Worm (Caenorhabditis elegans) whole organism, L2 larva: ENCODE measurements around the gene sto-3.

Experiments used
- C34F6.9 ChIP-seq: fragments of 150-350 bp; optimal IDR thresholded peaks from 2 replicates; lab custom pipeline; 2014; ENCODE audit warnings: missing biosample characterization, missing genetic modification characterization
- F13H6.1 ChIP-seq: sonication (generic microtip); optimal IDR thresholded peaks from 2 replicates; lab custom pipeline; 2016; ENCODE audit warnings: missing genetic modification characterization, missing compliant biosample characterization
- R02D3.7 ChIP-seq: fragments of 150-350 bp; optimal IDR thresholded peaks from 2 replicates; lab custom pipeline; 2014; ENCODE audit warnings: missing biosample characterization, missing genetic modification characterization
- Y55F3AM.14 ChIP-seq: fragments of 200-800 bp; sonication (Bioruptor generic); optimal IDR thresholded peaks from 2 replicates; lab custom pipeline; 2018; ENCODE audit warnings: mild to moderate bottlenecking, missing genetic modification characterization, missing compliant biosample characterization
- alr-1 ChIP-seq: fragments of 150-350 bp; optimal IDR thresholded peaks from 2 replicates; lab custom pipeline; 2014; ENCODE audit warnings: missing biosample characterization, missing genetic modification characterization
- aly-2 ChIP-seq: fragments of 150-350 bp; optimal IDR thresholded peaks from 2 replicates; lab custom pipeline; 2014; ENCODE audit warnings: missing biosample characterization, missing genetic modification characterization
- ama-1 ChIP-seq: fragments of 150-350 bp; optimal IDR thresholded peaks from 2 replicates; lab custom pipeline; 2018; ENCODE audit warnings: inconsistent platforms
- blmp-1 ChIP-seq: sonication (generic microtip); optimal IDR thresholded peaks from 2 replicates; lab custom pipeline; 2017; ENCODE audit warnings: missing genetic modification characterization, mild to moderate bottlenecking, missing compliant biosample characterization, antibody characterized with exemption, moderate library complexity; ENCODE audit not compliant: insufficient read depth
- ceh-16 ChIP-seq: fragments of 150-350 bp; optimal IDR thresholded peaks from 2 replicates; lab custom pipeline; 2014; ENCODE audit warnings: missing biosample characterization, missing genetic modification characterization
- ceh-82 ChIP-seq: fragments of 150-350 bp; optimal IDR thresholded peaks from 2 replicates; lab custom pipeline; 2014; ENCODE audit warnings: missing biosample characterization, missing genetic modification characterization
- crh-2 ChIP-seq: sonication (generic microtip); optimal IDR thresholded peaks from 2 replicates; lab custom pipeline; 2017; ENCODE audit warnings: missing biosample characterization, missing genetic modification characterization
- dmd-4 ChIP-seq: sonication (generic microtip); optimal IDR thresholded peaks from 2 replicates; lab custom pipeline; 2017; ENCODE audit warnings: missing biosample characterization, missing genetic modification characterization
- egl-27 ChIP-seq: sonication (generic microtip); optimal IDR thresholded peaks from 3 replicates; lab custom pipeline; 2017; ENCODE audit warnings: missing biosample characterization, missing genetic modification reagents, missing genetic modification characterization
- elt-1 ChIP-seq: fragments of 150-350 bp; optimal IDR thresholded peaks from 2 replicates; lab custom pipeline; 2014; ENCODE audit warnings: missing biosample characterization, missing genetic modification characterization
- elt-3 ChIP-seq: sonication (generic microtip); optimal IDR thresholded peaks from 2 replicates; lab custom pipeline; 2017; ENCODE audit warnings: missing biosample characterization, missing genetic modification characterization
- fos-1 ChIP-seq: fragments of 150-350 bp; optimal IDR thresholded peaks from 2 replicates; lab custom pipeline; 2014; ENCODE audit warnings: missing biosample characterization, missing genetic modification characterization
- gmeb-1 ChIP-seq: fragments of 150-350 bp; optimal IDR thresholded peaks from 2 replicates; lab custom pipeline; 2014; ENCODE audit warnings: missing biosample characterization, missing genetic modification characterization
- lin-13 ChIP-seq: fragments of 150-350 bp; optimal IDR thresholded peaks from 2 replicates; lab custom pipeline; 2014; ENCODE audit warnings: missing biosample characterization, missing genetic modification reagents, missing genetic modification characterization
- lsy-2 ChIP-seq, 2 experiments: fragments of 150-350 bp in 1 of 2; sonication (generic microtip) in 1 of 2; optimal IDR thresholded peaks; 2 replicates each; lab custom pipeline; 2014 to 2017; ENCODE audit warnings: missing biosample characterization in 2 of 2, missing genetic modification characterization in 2 of 2
- mab-5 ChIP-seq: fragments of 150-350 bp; optimal IDR thresholded peaks from 2 replicates; lab custom pipeline; 2014; ENCODE audit warnings: missing biosample characterization, missing genetic modification characterization
- mbf-1 ChIP-seq: sonication (generic microtip); optimal IDR thresholded peaks from 2 replicates; lab custom pipeline; 2017; ENCODE audit warnings: missing biosample characterization, missing genetic modification characterization
- mdl-1 ChIP-seq, 2 experiments: fragments of 150-350 bp in 1 of 2; sonication (generic microtip) in 1 of 2; optimal IDR thresholded peaks; 2 replicates each; lab custom pipeline; 2017; ENCODE audit warnings: missing biosample characterization in 2 of 2, missing genetic modification characterization in 2 of 2
- nhr-10 ChIP-seq: sonication (generic microtip); optimal IDR thresholded peaks from 2 replicates; lab custom pipeline; 2017; ENCODE audit warnings: missing biosample characterization, missing genetic modification characterization
- nhr-11 ChIP-seq: fragments of 150-350 bp; optimal IDR thresholded peaks from 2 replicates; lab custom pipeline; 2014; ENCODE audit warnings: missing biosample characterization, missing genetic modification characterization
- nhr-12 ChIP-seq: fragments of 150-350 bp; optimal IDR thresholded peaks from 2 replicates; lab custom pipeline; 2014; ENCODE audit warnings: missing biosample characterization, missing genetic modification characterization
- nhr-129 ChIP-seq: fragments of 150-350 bp; optimal IDR thresholded peaks from 2 replicates; lab custom pipeline; 2014; ENCODE audit warnings: missing biosample characterization, missing genetic modification characterization
- nhr-23 ChIP-seq: fragments of 150-350 bp; optimal IDR thresholded peaks from 2 replicates; lab custom pipeline; 2014; ENCODE audit warnings: missing biosample characterization, missing genetic modification reagents, missing genetic modification characterization
- nhr-237 ChIP-seq: fragments of 150-350 bp; optimal IDR thresholded peaks from 2 replicates; lab custom pipeline; 2014; ENCODE audit warnings: missing biosample characterization, missing genetic modification characterization
- nhr-25 ChIP-seq: fragments of 150-350 bp; sonication (generic microtip); optimal IDR thresholded peaks from 3 replicates; lab custom pipeline; 2014; ENCODE audit warnings: missing biosample characterization, missing genetic modification characterization
- nhr-6 ChIP-seq: fragments of 150-350 bp; optimal IDR thresholded peaks from 2 replicates; lab custom pipeline; 2014; ENCODE audit warnings: missing biosample characterization, missing genetic modification characterization
- nhr-77 ChIP-seq: fragments of 150-350 bp; optimal IDR thresholded peaks from 2 replicates; lab custom pipeline; 2014; ENCODE audit warnings: missing biosample characterization, missing genetic modification characterization
- peb-1 ChIP-seq: fragments of 150-350 bp; optimal IDR thresholded peaks from 2 replicates; lab custom pipeline; 2014; ENCODE audit warnings: missing biosample characterization, missing genetic modification characterization
- sem-4 ChIP-seq: fragments of 150-350 bp; optimal IDR thresholded peaks from 2 replicates; lab custom pipeline; 2014; ENCODE audit warnings: missing biosample characterization, missing genetic modification reagents, missing genetic modification characterization
- skn-1 ChIP-seq: sonication (generic microtip); optimal IDR thresholded peaks from 2 replicates; lab custom pipeline; 2017; ENCODE audit warnings: missing biosample characterization, missing genetic modification characterization
- sma-9 ChIP-seq, 2 experiments: fragments of 150-350 bp in 1 of 2; sonication (generic microtip) in 1 of 2; optimal IDR thresholded peaks; 2 replicates each; lab custom pipeline; 2014 to 2016; ENCODE audit warnings: missing genetic modification characterization in 2 of 2, mild to moderate bottlenecking in 1 of 2, missing biosample characterization in 1 of 2, missing compliant biosample characterization in 1 of 2, missing genetic modification reagents in 1 of 2, moderate library complexity in 1 of 2
- snpc-4 ChIP-seq: fragments of 150-350 bp; optimal IDR thresholded peaks from 2 replicates; lab custom pipeline; 2014; ENCODE audit warnings: missing biosample characterization, missing genetic modification characterization
- unc-39 ChIP-seq: fragments of 150-350 bp; optimal IDR thresholded peaks from 2 replicates; lab custom pipeline; 2014; ENCODE audit warnings: missing biosample characterization, missing genetic modification characterization
- unc-55 ChIP-seq: fragments of 150-350 bp; sonication (generic microtip); optimal IDR thresholded peaks from 3 replicates; lab custom pipeline; 2014; ENCODE audit warnings: missing biosample characterization, missing genetic modification reagents, missing genetic modification characterization
- unc-62 ChIP-seq: fragments of 150-350 bp; optimal IDR thresholded peaks from 2 replicates; lab custom pipeline; 2014; ENCODE audit warnings: missing biosample characterization, missing genetic modification reagents, missing genetic modification characterization
- zag-1 ChIP-seq: fragments of 150-350 bp; optimal IDR thresholded peaks from 2 replicates; lab custom pipeline; 2014; ENCODE audit warnings: missing biosample characterization, missing genetic modification characterization
- ztf-1 ChIP-seq: fragments of 200-800 bp; sonication (Bioruptor generic); conservative IDR thresholded peaks from 2 replicates; pipeline ENCODE4 v1.3.6; 2022; ENCODE audit warnings: missing genetic modification characterization, missing compliant biosample characterization
- ztf-11 ChIP-seq: sonication (generic microtip); optimal IDR thresholded peaks from 2 replicates; lab custom pipeline; 2017; ENCODE audit warnings: missing biosample characterization, missing genetic modification characterization

The sto-3 gene

DNA sequence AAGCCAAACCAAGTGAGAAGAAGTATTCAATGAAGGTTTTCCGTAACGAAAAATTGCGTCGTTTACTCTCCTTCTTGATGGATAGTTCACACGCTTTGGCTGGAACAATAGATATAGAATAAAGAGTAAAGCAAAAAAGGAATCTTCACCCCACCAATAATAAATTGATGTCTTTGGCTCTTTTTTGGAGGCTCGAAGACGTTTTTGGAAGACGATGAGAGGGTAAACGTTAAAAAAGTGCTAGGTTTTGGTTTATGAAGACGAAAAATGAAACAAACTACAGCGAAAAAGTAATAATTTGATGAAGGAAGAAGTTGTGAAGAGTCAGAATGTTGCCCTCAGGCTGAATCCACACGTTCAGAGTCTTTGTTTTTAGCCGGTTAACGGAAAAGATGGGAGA lies at the start of gene sto-3:
sto-3 (minus strand) TSS at position 101 of the 400 bp plus-strand sequence.
- no peak for TF ChIP-seq nhr-23 (tag; lab: Kevin White, UChicago)
- no peak for TF ChIP-seq ztf-11 (tag; lab: Kevin White, UChicago)
- no peak for TF ChIP-seq unc-62 (GFP tag; lab: Kevin White, UChicago)
- no peak for TF ChIP-seq ama-1 (lab: Kevin White, UChicago)
- TF ChIP-seq nhr-6 (tag; lab: Kevin White, UChicago): no peak
- no peak for TF ChIP-seq mdl-1 (tag; optimal IDR thresholded peaks at IDR 0.05; lab: Kevin White, UChicago)
- no peak for TF ChIP-seq unc-39
- no peak for TF ChIP-seq nhr-25 (tag; lab: Kevin White, UChicago)
- no peak for TF ChIP-seq nhr-237 (tag; lab: Kevin White, UChicago)
- TF ChIP-seq peb-1 (tag; lab: Kevin White, UChicago): no peak
- TF ChIP-seq nhr-10 (tag; lab: Kevin White, UChicago): no peak
- TF ChIP-seq dmd-4 (tag; lab: Kevin White, UChicago): no peak
- no peak for TF ChIP-seq alr-1 (tag; lab: Kevin White, UChicago)
- TF ChIP-seq elt-1: no peak
- TF ChIP-seq elt-3 (tag; lab: Kevin White, UChicago): no peak
- no peak for TF ChIP-seq skn-1
- TF ChIP-seq Y55F3AM.14 (GFP tag; lab: Kevin White, UChicago): no peak

ce11 chrX:11666545-11667177 lies 44.8 kb upstream of the sto-3 start, which contains the start of gene noca-2:
noca-2 (plus strand) TSS chrX:11667127.
- TF ChIP-seq elt-1 (no peak), dmd-4 (tag; lab: Kevin White, UChicago) (no peak), C34F6.9 (tag; lab: Kevin White, UChicago) (peak; percentile 75), ceh-82 (tag; lab: Kevin White, UChicago) (no peak), nhr-12 (tag; lab: Kevin White, UChicago) (no peak), nhr-23 (tag; lab: Kevin White, UChicago) (no peak), sma-9 (GFP tag; optimal IDR thresholded peaks at IDR 0.05; lab: Kevin White, UChicago) (peak; percentile 67), sma-9 (tag; optimal IDR thresholded peaks at IDR 0.05; lab: Kevin White, UChicago) (no peak), ztf-11 (tag; lab: Kevin White, UChicago) (no peak), snpc-4 (tag; lab: Kevin White, UChicago) (no peak), peb-1 (tag; lab: Kevin White, UChicago) (no peak), F13H6.1 (tag; lab: Kevin White, UChicago) (peak; percentile 47), mab-5 (peak; percentile 76), nhr-6 (tag; lab: Kevin White, UChicago) (no peak), ceh-16 (tag; lab: Kevin White, UChicago) (no peak), unc-62 (GFP tag; lab: Kevin White, UChicago) (no peak), mbf-1 (tag; lab: Kevin White, UChicago) (no peak), blmp-1 (tag; lab: Kevin White, UChicago) (no peak), nhr-129 (peak; percentile 6), egl-27 (tag; lab: Kevin White, UChicago) (peak; percentile 36), crh-2 (tag; lab: Kevin White, UChicago) (peak; percentile 8), unc-55 (GFP tag; lab: Kevin White, UChicago) (peak; percentile 81), lsy-2 (tag; optimal IDR thresholded peaks at IDR 0.05; lab: Kevin White, UChicago) (peak in 1 of 2 experiments; percentile 44), aly-2 (tag; lab: Kevin White, UChicago) (no peak), sem-4 (tag; lab: Kevin White, UChicago) (peak; percentile 3), zag-1 (peak; percentile 55), R02D3.7 (tag; lab: Kevin White, UChicago) (no peak), nhr-77 (tag; lab: Kevin White, UChicago) (no peak), alr-1 (tag; lab: Kevin White, UChicago) (no peak), fos-1 (tag; lab: Kevin White, UChicago) (peak; percentile 15)

- TF ChIP-seq blmp-1 (tag; lab: Kevin White, UChicago) (peak; percentile 95), lin-13 (GFP tag; lab: Kevin White, UChicago) (no peak), lsy-2 (tag; optimal IDR thresholded peaks at IDR 0.05; lab: Kevin White, UChicago) (no peak), mbf-1 (tag; lab: Kevin White, UChicago) (no peak), ztf-1 (GFP tag; lab: Robert Waterston, UW) (no peak), sem-4 (tag; lab: Kevin White, UChicago) (peak; percentile 40), nhr-237 (tag; lab: Kevin White, UChicago) (no peak), unc-39 (no peak), nhr-6 (tag; lab: Kevin White, UChicago) (no peak), mdl-1 (tag; optimal IDR thresholded peaks at IDR 0.05; lab: Kevin White, UChicago) (no peak), gmeb-1 (tag; lab: Kevin White, UChicago) (no peak), Y55F3AM.14 (GFP tag; lab: Kevin White, UChicago) (no peak), nhr-11 (no peak), skn-1 (no peak), nhr-25 (tag; lab: Kevin White, UChicago) (peak; percentile 14)
Measured at ce11 chrX:11665522-11666017, 43.7 kb upstream of the sto-3 start.
